Fruit fly (Drosophila melanogaster): ENCODE results near the gene brm.

Gene brm

DNA sequence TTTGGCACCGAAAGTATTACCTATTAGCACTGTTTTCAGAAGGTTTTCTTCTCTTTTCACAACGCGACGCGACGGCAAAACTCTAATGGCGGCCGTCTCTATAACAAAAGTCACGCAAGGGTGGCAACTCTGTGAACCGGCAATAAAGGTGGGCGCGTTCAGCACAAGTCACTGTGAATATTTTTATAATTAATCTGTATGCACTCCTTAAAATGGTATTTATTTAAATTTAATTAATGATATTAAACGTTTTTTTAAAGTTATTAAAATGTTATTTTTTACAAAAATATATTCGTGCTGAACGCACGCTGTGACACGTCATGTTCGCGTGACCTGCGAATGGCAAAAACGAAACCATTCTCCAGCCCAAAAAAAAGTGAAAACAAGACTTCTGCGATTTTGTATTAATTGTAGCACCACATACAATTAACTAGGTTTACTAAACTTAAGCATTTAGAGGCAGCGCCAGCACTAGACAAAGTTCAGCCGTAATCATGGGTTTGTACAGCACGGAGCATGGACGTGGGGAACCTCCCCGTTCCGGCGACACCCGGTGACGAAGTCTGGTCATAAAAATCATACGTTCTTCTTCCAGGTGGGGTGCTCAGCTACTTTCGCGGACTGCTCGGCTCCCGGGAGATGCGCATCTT lies at the start of gene brm, which contains the start of gene Arl1:
Gene brm, minus strand, starts transcription at position 87 of the 650 bp plus-strand sequence.
Gene Arl1, plus strand, starts transcription at position 353 of the 650 bp plus-strand sequence.
- TF ChIP-seq Dll (optimal IDR thresholded peaks at IDR 0.05), result no peak
- no peak for TF ChIP-seq usp (GFP tag; optimal IDR thresholded peaks at IDR 0.05)
- no peak for TF ChIP-seq CG8478 (optimal IDR thresholded peaks at IDR 0.05)
- no peak for TF ChIP-seq EcR (GFP tag; optimal IDR thresholded peaks at IDR 0.05)
- no peak for TF ChIP-seq psq (optimal IDR thresholded peaks at IDR 0.05)
- no peak for TF ChIP-seq pan (optimal IDR thresholded peaks at IDR 0.05)

DNA sequence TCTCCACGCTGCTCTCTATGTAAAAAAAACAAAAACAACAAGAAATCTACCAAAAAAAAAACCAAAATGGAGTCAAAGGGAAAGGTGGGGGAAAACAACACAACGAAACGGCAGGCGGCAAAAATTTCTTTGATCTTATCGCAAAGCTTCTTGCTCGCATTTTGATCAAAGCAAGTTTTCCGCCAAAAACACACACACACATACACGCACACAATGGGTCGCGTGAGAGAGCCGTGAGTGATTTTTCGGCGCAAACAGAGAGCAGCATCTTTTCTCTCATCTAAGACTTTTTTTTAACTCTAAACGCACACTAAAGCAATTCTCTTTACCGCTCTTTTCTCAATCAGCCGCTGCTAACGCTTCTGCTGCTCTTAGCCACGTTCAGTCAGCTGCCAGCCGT lies 46.3 kb upstream of the brm start:
- TF ChIP-seq psq (optimal IDR thresholded peaks at IDR 0.05), result no peak
- TF ChIP-seq CG8478 (optimal IDR thresholded peaks at IDR 0.05), result no peak
- TF ChIP-seq Dll (optimal IDR thresholded peaks at IDR 0.05), result no peak
- no peak for TF ChIP-seq pan (optimal IDR thresholded peaks at IDR 0.05)
- TF ChIP-seq EcR (GFP tag; optimal IDR thresholded peaks at IDR 0.05), result no peak
- TF ChIP-seq usp (GFP tag; optimal IDR thresholded peaks at IDR 0.05), result no peak

DNA sequence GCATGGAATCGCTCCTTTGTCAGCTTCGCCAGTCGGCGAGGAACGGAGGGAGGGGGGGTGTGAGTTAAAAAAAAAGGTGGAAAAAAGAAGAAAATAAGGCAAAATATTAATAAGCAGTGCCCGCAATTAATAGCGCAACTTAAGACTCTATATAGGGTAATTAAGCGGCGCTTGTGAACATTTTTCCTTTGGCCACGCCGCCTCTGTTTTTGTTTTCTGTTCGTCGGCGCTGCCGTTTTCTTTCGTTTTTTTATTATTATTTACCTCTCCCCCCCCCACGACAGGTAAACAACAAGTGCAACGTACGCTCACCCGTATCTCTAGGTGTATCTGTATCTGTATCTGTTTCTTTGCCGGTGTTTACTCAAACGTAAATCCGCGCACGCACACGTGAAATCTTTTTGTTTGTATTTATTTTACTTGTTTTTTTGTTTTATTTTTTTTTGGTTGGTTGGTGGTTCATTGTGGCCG lies 44.5 kb upstream of the brm start:
- TF ChIP-seq usp (GFP tag; optimal IDR thresholded peaks at IDR 0.05) (no peak), EcR (GFP tag; optimal IDR thresholded peaks at IDR 0.05) (no peak), Dll (optimal IDR thresholded peaks at IDR 0.05) (no peak), pan (optimal IDR thresholded peaks at IDR 0.05) (no peak), CG8478 (optimal IDR thresholded peaks at IDR 0.05) (no peak), psq (optimal IDR thresholded peaks at IDR 0.05) (no peak)

DNA sequence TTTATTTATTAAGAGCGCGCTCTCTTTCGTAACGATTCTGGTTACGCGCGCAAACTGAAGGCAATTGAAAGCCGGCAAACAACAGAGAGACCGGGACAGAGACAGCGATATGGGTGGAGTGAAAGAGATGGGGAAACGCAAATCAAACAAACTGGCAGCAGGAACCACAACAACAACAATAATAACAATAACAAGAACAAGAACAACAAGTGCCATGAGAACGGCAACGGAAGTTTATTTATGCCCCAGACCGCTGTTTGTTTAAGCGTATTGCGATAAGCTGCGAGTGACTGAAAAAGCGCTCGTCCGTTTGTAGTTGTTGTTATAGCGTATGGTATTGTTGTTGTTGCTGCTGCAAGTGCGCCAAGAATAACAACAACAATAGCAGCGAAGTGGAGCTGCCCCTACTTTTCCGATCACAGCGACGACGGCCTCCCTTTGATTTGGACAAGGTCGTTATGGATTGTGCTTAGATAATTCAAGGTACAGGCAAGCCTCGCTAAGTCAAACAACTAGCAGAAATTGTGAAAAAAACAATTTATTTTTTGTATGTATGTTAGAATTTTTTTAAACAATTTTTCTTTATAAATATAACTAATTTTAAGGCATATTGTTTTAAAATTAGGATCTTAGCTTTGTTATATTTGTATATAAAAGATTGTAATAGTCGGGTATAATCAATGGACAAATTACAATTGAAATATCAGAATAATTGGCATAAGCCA lies 43.6 kb upstream of the brm start:
- TF ChIP-seq pan (optimal IDR thresholded peaks at IDR 0.05), result no peak

DNA sequence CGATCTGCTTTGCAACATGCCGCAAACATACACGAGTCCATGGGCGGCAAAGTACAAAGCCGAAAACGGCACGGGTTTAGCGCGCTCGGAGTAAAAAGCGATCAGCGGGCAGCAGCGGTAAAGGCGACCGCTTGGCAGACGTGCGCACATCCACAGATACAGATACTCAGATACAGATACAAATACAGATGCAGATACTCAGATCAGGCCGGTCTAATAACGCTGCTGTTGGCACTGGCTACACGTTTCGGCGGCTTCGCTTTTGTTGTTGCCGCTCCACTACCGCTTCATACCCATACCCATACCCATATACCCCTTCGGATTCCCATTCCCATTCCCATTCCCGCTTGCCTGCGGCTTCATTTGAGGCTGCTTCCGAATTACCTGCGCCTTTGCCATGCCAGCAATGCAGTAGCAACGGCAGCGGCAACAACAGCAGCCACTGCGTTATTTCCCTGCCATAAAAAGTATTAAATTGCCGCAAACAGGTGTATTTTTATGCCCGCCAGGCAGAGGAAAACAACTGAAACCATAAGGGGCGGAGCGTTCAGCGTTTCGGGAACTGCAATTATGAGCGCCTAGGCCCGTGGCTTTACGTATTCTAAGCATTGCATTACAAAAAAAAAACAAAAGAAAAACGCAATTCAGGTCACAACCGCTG lies 42.5 kb upstream of the brm start:
- no peak for TF ChIP-seq pan (optimal IDR thresholded peaks at IDR 0.05)
- no peak for TF ChIP-seq CG8478 (optimal IDR thresholded peaks at IDR 0.05)
- TF ChIP-seq EcR (GFP tag; optimal IDR thresholded peaks at IDR 0.05), result no peak
- TF ChIP-seq usp (GFP tag; optimal IDR thresholded peaks at IDR 0.05), result no peak
- no peak for TF ChIP-seq psq (optimal IDR thresholded peaks at IDR 0.05)
- no peak for TF ChIP-seq Dll (optimal IDR thresholded peaks at IDR 0.05)

DNA sequence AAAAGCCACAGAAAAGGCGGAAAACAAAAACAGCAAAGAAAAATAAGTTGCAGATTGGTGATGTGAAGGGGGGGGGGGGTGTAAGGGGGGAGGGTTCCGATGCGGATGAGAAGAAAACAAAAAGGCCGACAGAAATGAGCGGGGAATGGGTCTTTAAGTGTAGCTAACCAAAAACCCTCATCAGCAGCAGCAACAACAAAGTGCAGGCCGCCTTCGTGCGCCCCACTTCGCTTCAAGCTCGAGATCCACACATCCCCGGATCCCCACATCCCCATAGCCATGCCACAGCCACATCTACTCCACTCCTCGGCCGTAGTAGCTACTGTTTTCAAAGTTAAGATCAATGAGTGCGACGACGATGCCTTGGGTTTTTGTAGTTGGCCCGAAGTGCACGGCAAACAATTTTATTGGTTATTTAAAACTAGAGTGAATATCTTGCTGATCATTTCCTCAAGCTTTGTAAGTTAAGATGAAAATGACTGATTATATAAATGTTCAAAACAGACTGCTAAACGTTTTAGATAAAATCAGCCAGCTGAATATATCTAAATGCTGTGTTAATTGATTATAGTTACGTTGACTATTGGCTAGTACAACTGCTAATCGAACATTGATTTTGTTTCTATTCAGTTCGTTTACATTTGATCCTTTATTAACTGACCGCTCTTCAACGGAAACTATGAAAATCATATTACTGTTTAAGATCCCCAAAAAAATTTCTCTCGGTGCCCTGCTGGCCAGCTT lies 41.8 kb upstream of the brm start:
- TF ChIP-seq usp (GFP tag; optimal IDR thresholded peaks at IDR 0.05) (no peak), Dll (optimal IDR thresholded peaks at IDR 0.05) (no peak), EcR (GFP tag; optimal IDR thresholded peaks at IDR 0.05) (no peak)

DNA sequence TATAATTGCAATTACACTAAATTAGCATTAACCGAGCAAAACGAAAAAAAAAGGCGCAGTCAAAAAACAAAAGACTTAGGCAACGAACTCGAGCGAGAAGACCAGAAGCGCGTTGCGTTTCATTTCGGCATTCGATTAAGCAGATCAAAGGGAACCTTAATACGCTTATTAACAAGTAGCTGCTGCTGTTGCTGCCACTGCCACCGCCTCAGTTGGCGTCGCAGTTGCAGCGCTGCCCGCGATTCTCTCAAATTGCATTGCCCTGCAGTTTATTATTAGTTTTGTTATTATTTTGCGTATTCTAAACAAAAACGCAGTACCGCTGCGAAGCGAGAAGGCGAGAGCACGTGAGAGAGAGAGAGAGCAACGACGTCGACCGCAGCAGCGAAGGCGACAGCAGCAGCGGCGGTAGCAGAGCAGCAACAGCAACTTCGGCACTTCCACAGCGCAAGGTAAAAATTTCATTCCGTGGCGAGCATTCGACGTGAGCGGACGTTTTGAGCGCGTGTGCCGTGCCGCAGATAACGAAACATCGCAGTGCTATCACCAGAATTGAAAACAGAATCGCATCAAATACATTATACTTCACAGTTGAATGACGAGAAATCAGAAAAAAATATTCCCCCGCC lies 40.5 kb upstream of the brm start, which contains the start of gene Notum:
Gene Notum, plus strand, starts transcription at position 461 of the 629 bp plus-strand sequence.
- TF ChIP-seq pan (optimal IDR thresholded peaks at IDR 0.05) (no peak), CG8478 (optimal IDR thresholded peaks at IDR 0.05) (no peak), psq (optimal IDR thresholded peaks at IDR 0.05) (no peak), usp (GFP tag; optimal IDR thresholded peaks at IDR 0.05) (no peak), EcR (GFP tag; optimal IDR thresholded peaks at IDR 0.05) (no peak), Dll (optimal IDR thresholded peaks at IDR 0.05) (no peak)

DNA sequence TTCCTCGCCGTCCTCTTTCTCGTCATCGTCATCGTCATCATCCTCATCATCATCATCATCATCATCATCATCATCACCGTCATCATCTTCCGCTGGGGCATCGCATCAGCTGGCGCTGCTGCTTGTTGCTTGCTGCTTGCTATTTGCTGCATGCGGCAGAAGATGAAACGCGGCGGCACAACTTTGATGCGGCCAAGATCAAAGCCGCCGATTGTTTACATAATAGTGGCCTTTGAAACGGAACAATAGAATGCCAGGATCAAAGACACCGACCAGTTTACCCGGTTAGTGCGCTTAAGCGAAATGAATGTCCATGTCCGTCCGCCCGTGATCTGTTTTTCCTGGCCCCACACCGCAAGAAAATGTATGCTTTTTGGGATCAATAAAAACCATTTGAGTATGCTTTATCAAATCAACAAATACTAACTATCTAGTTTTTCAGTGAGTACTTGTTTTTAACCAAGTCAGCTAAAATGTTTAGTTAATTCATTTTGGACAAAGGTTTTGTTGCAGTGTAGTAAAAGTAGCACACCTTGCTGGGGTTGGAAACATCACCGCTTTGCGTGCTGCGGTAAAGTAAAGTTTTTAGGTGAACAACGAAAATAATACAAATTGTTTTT lies 38.5 kb upstream of the brm start:
- TF ChIP-seq Dll (optimal IDR thresholded peaks at IDR 0.05) (no peak), usp (GFP tag; optimal IDR thresholded peaks at IDR 0.05) (no peak), EcR (GFP tag; optimal IDR thresholded peaks at IDR 0.05) (no peak), psq (optimal IDR thresholded peaks at IDR 0.05) (no peak), CG8478 (optimal IDR thresholded peaks at IDR 0.05) (no peak), pan (optimal IDR thresholded peaks at IDR 0.05) (no peak)

DNA sequence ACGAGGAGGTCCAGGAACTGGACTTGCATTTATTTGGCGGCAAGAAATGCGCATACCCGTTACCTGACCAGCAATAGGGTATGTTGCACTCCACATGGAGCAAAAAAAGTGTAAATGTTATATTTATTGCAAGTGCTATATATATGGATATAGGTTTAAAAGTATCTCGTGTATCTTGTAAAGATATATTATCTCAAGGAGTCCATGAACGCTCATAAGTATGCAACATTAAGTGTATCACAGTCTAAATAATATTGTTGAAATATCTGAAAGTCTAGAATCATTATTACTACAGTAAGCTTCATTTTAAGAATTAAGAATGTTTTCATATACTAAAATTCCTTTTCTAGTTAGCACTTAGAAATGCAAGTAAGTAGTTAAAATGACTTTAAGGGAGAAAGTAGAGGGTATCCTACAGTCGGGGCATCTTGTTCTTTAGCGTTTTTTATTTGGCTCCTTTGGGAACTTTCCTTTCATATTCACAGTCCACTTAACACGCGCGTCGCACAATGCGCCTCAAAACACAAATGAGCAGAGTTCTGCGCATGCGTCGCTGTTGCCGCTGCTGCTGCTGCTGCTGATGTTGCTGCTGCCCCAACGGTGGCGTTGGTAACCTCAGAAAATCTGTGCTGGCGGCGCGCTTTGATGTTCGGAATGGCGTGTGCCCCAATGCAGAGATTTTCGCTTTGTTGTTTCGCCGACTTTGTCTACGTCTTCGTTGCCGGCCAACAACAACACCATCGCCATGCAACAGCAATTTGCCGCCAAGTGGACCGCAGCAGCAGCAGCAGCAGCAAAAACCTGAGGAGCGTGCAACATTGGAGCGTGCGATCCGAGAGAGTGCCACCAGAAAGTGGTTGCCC lies 36.7 kb upstream of the brm start:
- TF ChIP-seq psq (optimal IDR thresholded peaks at IDR 0.05) (no peak), CG8478 (optimal IDR thresholded peaks at IDR 0.05) (no peak), EcR (GFP tag; optimal IDR thresholded peaks at IDR 0.05) (no peak), usp (GFP tag; optimal IDR thresholded peaks at IDR 0.05) (no peak), Dll (optimal IDR thresholded peaks at IDR 0.05) (no peak), pan (optimal IDR thresholded peaks at IDR 0.05) (no peak)

DNA sequence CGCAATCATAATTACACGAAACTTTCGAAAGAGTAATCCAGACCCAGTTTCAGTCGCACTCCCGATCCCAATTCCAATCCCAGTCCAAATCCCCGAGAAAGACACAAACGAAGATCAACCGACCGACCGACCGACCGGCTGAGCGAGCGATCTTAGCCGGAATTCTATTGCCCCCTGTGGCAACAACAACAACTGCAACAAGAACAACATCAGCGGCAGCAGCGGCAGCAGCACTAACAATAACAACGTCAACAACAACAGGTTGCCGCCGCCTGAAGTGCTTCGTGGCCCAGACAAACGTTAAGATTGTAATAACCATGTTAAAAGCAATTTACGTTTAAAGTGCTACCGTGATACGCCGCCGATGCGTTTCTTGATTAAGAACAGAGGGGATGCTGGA lies 36.1 kb upstream of the brm start:
- TF ChIP-seq psq (optimal IDR thresholded peaks at IDR 0.05), result no peak
- no peak for TF ChIP-seq pan (optimal IDR thresholded peaks at IDR 0.05)
- no peak for TF ChIP-seq EcR (GFP tag; optimal IDR thresholded peaks at IDR 0.05)
- no peak for TF ChIP-seq CG8478 (optimal IDR thresholded peaks at IDR 0.05)
- no peak for TF ChIP-seq Dll (optimal IDR thresholded peaks at IDR 0.05)
- TF ChIP-seq usp (GFP tag; optimal IDR thresholded peaks at IDR 0.05), result no peak

All from whole organism.